Worm (Caenorhabditis elegans): ENCODE results near the gene vps-11.

Gene vps-11

ce11 chrII:10759425-10759824, 33.9 kb downstream of the vps-11 start:
- TF ChIP-seq nfya-1 (tag; optimal IDR thresholded peaks at IDR 0.05; ENCODE audit: borderline replicate concordance, insufficient read depth) (no peak), ceh-40 (GFP tag; IDR thresholded peaks at IDR 0.05) (no peak), lin-26 (GFP tag; IDR thresholded peaks at IDR 0.05) (no peak), cebp-2 (GFP tag; IDR thresholded peaks at IDR 0.05) (no peak), nhr-27 (tag; optimal IDR thresholded peaks at IDR 0.05) (no peak), attf-3 (GFP tag; conservative IDR thresholded peaks at IDR 0.05) (no peak), zfh-2 (GFP tag; conservative IDR thresholded peaks at IDR 0.05) (no peak), sea-2 (GFP tag; IDR thresholded peaks at IDR 0.05) (no peak)

ce11 chrII:10758951-10759350, 34.3 kb downstream of the vps-11 start:
- TF ChIP-seq chd-7 (tag; optimal IDR thresholded peaks at IDR 0.05) (no peak), cebp-2 (GFP tag; IDR thresholded peaks at IDR 0.05) (0 out of 2 replicates have a peak, but pooled peaks have one; percentile 29)

- no peak for TF ChIP-seq mcd-1 (GFP tag; IDR thresholded peaks at IDR 0.05)
- TF ChIP-seq ceh-40 (GFP tag; IDR thresholded peaks at IDR 0.05) = no peak
- TF ChIP-seq F55B11.4 (tag; optimal IDR thresholded peaks at IDR 0.05; ENCODE audit: borderline replicate concordance, insufficient read depth) = no peak
- TF ChIP-seq lin-40 (tag; optimal IDR thresholded peaks at IDR 0.05) = no peak
- TF ChIP-seq sdz-38 (tag; optimal IDR thresholded peaks at IDR 0.05) = no peak
- TF ChIP-seq F22D6.2 (tag; optimal IDR thresholded peaks at IDR 0.05) = no peak
Observed at ce11 chrII:10755455-10755854, 37.8 kb downstream of the vps-11 start.

ce11 chrII:10753694-10754093, 39.6 kb downstream of the vps-11 start:
- TF ChIP-seq D2030.7 (GFP tag; IDR thresholded peaks at IDR 0.05) = no peak
- no peak for TF ChIP-seq tbx-9 (tag; optimal IDR thresholded peaks at IDR 0.05; ENCODE audit: borderline replicate concordance)
- TF ChIP-seq T07F8.4 (tag; optimal IDR thresholded peaks at IDR 0.05) = no peak
- TF ChIP-seq ztf-22 (GFP tag; optimal IDR thresholded peaks at IDR 0.05) = no peak
- no peak for TF ChIP-seq rpc-1 (optimal IDR thresholded peaks at IDR 0.05)
- no peak for TF ChIP-seq rpc-1 (tag; optimal IDR thresholded peaks at IDR 0.05)

ce11 chrII:10744801-10745200, 48.5 kb downstream of the vps-11 start:
- TF ChIP-seq nfyb-1 (GFP tag; IDR thresholded peaks at IDR 0.05) (no peak), ceh-40 (GFP tag; IDR thresholded peaks at IDR 0.05) (no peak), cebp-1 (GFP tag; IDR thresholded peaks at IDR 0.05) (no peak), cebp-1 (tag; optimal IDR thresholded peaks at IDR 0.05) (peak; percentile 8), dox-1 (GFP tag; IDR thresholded peaks at IDR 0.05) (no peak), T07F8.4 (tag; optimal IDR thresholded peaks at IDR 0.05) (no peak), madf-10 (tag; optimal IDR thresholded peaks at IDR 0.05) (peak; percentile 59), lin-26 (GFP tag; IDR thresholded peaks at IDR 0.05) (no peak), lin-54 (GFP tag; optimal IDR thresholded peaks at IDR 0.05) (no peak), hmg-1.2 (GFP tag; IDR thresholded peaks at IDR 0.05) (peak; percentile 23; the same call in 1 of the 2 replicates), F23B12.7 (tag; optimal IDR thresholded peaks at IDR 0.05; ENCODE audit: insufficient read depth) (no peak), nhr-80 (tag; optimal IDR thresholded peaks at IDR 0.05) (no peak), B0035.1 (tag; optimal IDR thresholded peaks at IDR 0.05) (no peak), zfh-2 (GFP tag; conservative IDR thresholded peaks at IDR 0.05) (peak; percentile 45)
